Worm (Caenorhabditis elegans) whole organism, mixed stage, embryonic: ENCODE measurements around the gene T28C12.6.

Experiments used
- M03D4.4 ChIP-seq: sonication (generic microtip); optimal IDR thresholded peaks from 2 replicates; lab custom pipeline; 2017; ENCODE audit warnings: mild to moderate bottlenecking, missing genetic modification characterization, missing compliant biosample characterization
- ceh-43 ChIP-seq: fragments of 200-800 bp; sonication (Bioruptor generic); optimal IDR thresholded peaks from 2 replicates; lab custom pipeline; 2018; ENCODE audit warnings: mild to moderate bottlenecking, missing genetic modification characterization, moderate library complexity, missing compliant biosample characterization
- ceh-83 ChIP-seq: fragments of 200-800 bp; sonication (Bioruptor generic); optimal IDR thresholded peaks from 2 replicates; lab custom pipeline; 2018; ENCODE audit warnings: mild to moderate bottlenecking, missing genetic modification characterization, missing compliant biosample characterization
- cnd-1 ChIP-seq: fragments of 200-800 bp; sonication (Bioruptor generic); optimal IDR thresholded peaks from 2 replicates; lab custom pipeline; 2018; ENCODE audit warnings: mild to moderate bottlenecking, missing genetic modification characterization, missing compliant biosample characterization
- elt-3 ChIP-seq: fragments of 150-350 bp; optimal IDR thresholded peaks from 2 replicates; lab custom pipeline; 2014; ENCODE audit warnings: missing biosample characterization, missing genetic modification characterization
- lin-13 ChIP-seq: fragments of 150-350 bp; optimal IDR thresholded peaks from 2 replicates; lab custom pipeline; 2014; ENCODE audit warnings: missing biosample characterization, missing genetic modification characterization
- lsy-2 ChIP-seq: fragments of 150-350 bp; optimal IDR thresholded peaks from 2 replicates; lab custom pipeline; 2014; ENCODE audit warnings: missing biosample characterization, missing genetic modification characterization
- nhr-12 ChIP-seq: fragments of 150-350 bp; optimal IDR thresholded peaks from 2 replicates; lab custom pipeline; 2014; ENCODE audit warnings: missing biosample characterization, missing genetic modification characterization
- nhr-237 ChIP-seq: fragments of 150-350 bp; optimal IDR thresholded peaks from 2 replicates; lab custom pipeline; 2014; ENCODE audit warnings: missing biosample characterization, missing genetic modification characterization
- nhr-28 ChIP-seq: fragments of 150-350 bp; optimal IDR thresholded peaks from 2 replicates; lab custom pipeline; 2014; ENCODE audit warnings: missing biosample characterization, missing genetic modification characterization
- nhr-76 ChIP-seq: sonication (generic microtip); optimal IDR thresholded peaks from 2 replicates; lab custom pipeline; 2017; ENCODE audit warnings: missing biosample characterization, missing genetic modification characterization
- pha-4 ChIP-seq: fragments of 150-350 bp; optimal IDR thresholded peaks from 2 replicates; lab custom pipeline; 2018; ENCODE audit warnings: missing biosample characterization, missing genetic modification reagents, missing genetic modification characterization
- tbx-8 ChIP-seq: fragments of 200-800 bp; sonication (Bioruptor generic); optimal IDR thresholded peaks from 2 replicates; lab custom pipeline; 2018; ENCODE audit warnings: mild to moderate bottlenecking, missing genetic modification characterization, moderate library complexity, missing compliant biosample characterization
- unc-62 ChIP-seq: fragments of 150-350 bp; optimal IDR thresholded peaks from 2 replicates; lab custom pipeline; 2014; ENCODE audit warnings: missing biosample characterization, missing genetic modification reagents, missing genetic modification characterization

- no peak for TF ChIP-seq M03D4.4 (tag; lab: Kevin White, UChicago)
- TF ChIP-seq nhr-28 = no peak
- no peak for TF ChIP-seq nhr-237
- no peak for TF ChIP-seq nhr-76
- no peak for TF ChIP-seq pha-4 (tag; lab: Kevin White, UChicago)
- TF ChIP-seq lin-13 = no peak
- TF ChIP-seq nhr-12 = no peak
- TF ChIP-seq lsy-2 (tag; lab: Kevin White, UChicago) = no peak
- TF ChIP-seq unc-62 = no peak
- no peak for TF ChIP-seq tbx-8 (GFP tag; lab: Kevin White, UChicago)
- no peak for TF ChIP-seq ceh-43 (GFP tag; lab: Kevin White, UChicago)
- no peak for TF ChIP-seq elt-3 (tag; lab: Kevin White, UChicago)
- no peak for TF ChIP-seq cnd-1
- TF ChIP-seq ceh-83 (GFP tag; lab: Kevin White, UChicago) = no peak
These were observed 33.5 kb downstream of the T28C12.6 start for ce11 chrV:6302465-6302864.
